Worm (Caenorhabditis elegans): Measurements from ENCODE around the gene oac-46.

oac-46 gene

DNA sequence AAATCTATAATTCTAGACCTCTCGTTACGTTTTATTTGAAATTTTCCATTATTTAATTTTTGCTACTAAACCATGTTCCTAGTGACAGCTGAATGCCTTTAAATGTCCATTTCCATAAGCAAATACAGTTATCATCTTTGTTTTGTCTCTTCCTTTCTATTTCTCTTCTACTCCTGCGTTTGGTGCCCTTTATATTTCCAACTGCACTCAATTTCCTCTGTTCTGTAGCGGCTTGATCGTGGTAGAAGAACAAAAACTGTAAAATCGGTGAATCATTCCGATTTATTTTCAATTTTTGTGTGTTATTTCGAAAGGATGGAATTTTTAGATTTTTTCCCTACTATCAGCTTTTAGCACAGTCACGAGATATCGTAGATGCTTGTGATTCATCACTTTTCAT is 44.0 kb upstream of the oac-46 start:
- TF ChIP-seq tbx-8 (GFP tag; optimal IDR thresholded peaks at IDR 0.05) (no peak), nhr-76 (tag; optimal IDR thresholded peaks at IDR 0.05) (no peak), M03D4.4 (tag; optimal IDR thresholded peaks at IDR 0.05) (no peak), ces-1 (GFP tag; optimal IDR thresholded peaks at IDR 0.05) (no peak), nhr-237 (tag; optimal IDR thresholded peaks at IDR 0.05) (no peak), zip-8 (tag; optimal IDR thresholded peaks at IDR 0.05) (no peak), hlh-1 (tag; optimal IDR thresholded peaks at IDR 0.05) (no peak), ztf-11 (tag; optimal IDR thresholded peaks at IDR 0.05) (no peak), cnd-1 (tag; optimal IDR thresholded peaks at IDR 0.05) (no peak), unc-120 (tag; optimal IDR thresholded peaks at IDR 0.05; ENCODE audit: poor library complexity, severe bottlenecking) (no peak), lin-13 (tag; optimal IDR thresholded peaks at IDR 0.05) (no peak), mep-1 (tag; optimal IDR thresholded peaks at IDR 0.05) (no peak), pha-4 (tag; optimal IDR thresholded peaks at IDR 0.05) (no peak), lin-32 (GFP tag; optimal IDR thresholded peaks at IDR 0.05) (no peak), elt-1 (tag; optimal IDR thresholded peaks at IDR 0.05; ENCODE audit: borderline replicate concordance, insufficient read depth) (no peak), ceh-83 (GFP tag; optimal IDR thresholded peaks at IDR 0.05) (no peak), snpc-4 (tag; optimal IDR thresholded peaks at IDR 0.05) (no peak), nhr-12 (tag; optimal IDR thresholded peaks at IDR 0.05) (no peak), nhr-2 (tag; optimal IDR thresholded peaks at IDR 0.05) (no peak)

DNA sequence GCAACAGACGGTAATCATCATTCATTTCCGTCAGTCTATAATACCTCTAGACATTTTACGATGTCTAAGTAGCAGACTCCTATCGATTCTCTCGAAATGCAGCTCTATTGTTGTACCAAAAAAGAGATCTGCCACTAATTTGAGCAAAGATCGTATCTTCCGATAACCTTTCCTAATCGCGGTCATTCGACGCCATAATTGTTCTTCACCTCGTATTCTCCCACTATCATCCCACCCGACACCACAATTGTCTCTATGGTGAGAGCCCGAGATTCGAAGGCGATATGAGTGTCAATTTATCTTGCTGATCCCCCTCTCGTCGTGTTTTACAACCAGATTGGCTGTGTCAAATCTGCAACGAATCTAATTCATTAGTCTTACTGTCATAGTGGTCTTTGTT is 43.5 kb upstream of the oac-46 start:
- TF ChIP-seq nhr-2 (tag; optimal IDR thresholded peaks at IDR 0.05) = peak; percentile 57
- no peak for TF ChIP-seq drap-1 (GFP tag; optimal IDR thresholded peaks at IDR 0.05)
- peak; percentile 6 for TF ChIP-seq hlh-1 (tag; optimal IDR thresholded peaks at IDR 0.05)
- TF ChIP-seq mls-2 (tag; optimal IDR thresholded peaks at IDR 0.05) = no peak
- TF ChIP-seq flh-1 (GFP tag; optimal IDR thresholded peaks at IDR 0.05) = no peak
- TF ChIP-seq elt-1 (tag; optimal IDR thresholded peaks at IDR 0.05; ENCODE audit: borderline replicate concordance, insufficient read depth) = peak; percentile 90
- no peak for TF ChIP-seq cnd-1 (tag; optimal IDR thresholded peaks at IDR 0.05)
- TF ChIP-seq sem-2 (GFP tag; optimal IDR thresholded peaks at IDR 0.05) = no peak

DNA sequence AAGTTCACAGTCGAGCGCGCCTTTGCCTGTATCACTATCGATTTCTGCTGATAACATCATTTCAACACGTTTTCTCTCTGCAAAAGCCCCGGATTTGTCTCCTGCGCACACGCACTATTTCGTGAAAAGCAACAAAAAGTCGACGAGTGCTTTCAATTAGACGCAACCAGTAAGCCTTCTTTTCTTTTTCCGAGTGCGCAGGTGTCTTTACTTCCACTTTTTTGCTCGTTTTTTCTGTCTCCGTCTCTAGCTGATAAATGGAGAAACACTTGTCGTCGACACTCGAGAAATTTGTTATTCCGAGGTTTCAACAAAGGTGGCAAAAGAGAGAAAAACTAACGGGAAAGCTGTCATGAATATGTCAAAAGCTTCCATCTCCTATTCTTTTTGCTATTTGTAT is 39.7 kb upstream of the oac-46 start:
- TF ChIP-seq pha-4 (tag; optimal IDR thresholded peaks at IDR 0.05) = no peak
- TF ChIP-seq M03D4.4 (tag; optimal IDR thresholded peaks at IDR 0.05) = no peak
- TF ChIP-seq hlh-1 (tag; optimal IDR thresholded peaks at IDR 0.05) = peak; percentile 51

DNA sequence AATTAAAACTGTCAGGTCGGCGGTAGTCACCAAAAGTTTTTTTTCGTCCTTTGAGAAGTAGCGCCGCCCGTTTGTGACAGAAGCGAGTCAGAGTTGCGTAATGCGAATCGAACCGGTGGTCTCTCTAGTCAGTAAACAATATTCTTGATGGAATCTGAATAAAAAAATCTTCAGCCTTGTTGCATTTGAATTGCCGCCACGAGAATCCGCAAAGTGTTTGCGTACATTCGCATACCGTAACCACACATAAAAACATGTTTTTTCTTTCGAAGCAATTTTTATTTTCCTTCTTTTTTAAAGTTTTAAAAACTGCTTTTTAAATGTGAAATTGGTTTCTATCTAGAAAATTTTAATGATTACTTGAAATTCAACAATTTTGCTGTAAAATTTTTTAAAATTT is 39.1 kb upstream of the oac-46 start:
- TF ChIP-seq bed-3 (GFP tag; optimal IDR thresholded peaks at IDR 0.05) (no peak), lsy-2 (tag; optimal IDR thresholded peaks at IDR 0.05) (peak; percentile 63)

DNA sequence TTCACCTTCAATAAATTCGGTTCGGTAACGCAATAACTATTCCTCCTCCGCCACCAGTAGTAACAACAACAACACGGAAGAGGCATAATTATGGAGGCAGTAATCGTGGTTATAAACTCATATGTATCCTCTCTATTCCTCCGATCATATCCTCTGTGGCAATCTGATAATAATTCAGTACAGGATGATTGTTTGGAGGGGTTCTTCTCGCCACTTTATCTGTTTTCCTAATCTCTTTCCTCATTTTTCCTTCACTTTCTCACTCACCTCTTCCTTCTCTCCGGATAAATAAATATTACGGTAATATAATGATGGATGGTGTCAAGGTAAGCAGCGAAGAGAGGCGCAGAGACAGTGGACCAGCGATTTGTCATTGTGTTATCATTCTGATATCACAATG is 38.6 kb upstream of the oac-46 start:
- no peak for TF ChIP-seq nhr-28 (tag; optimal IDR thresholded peaks at IDR 0.05)
- no peak for TF ChIP-seq ceh-43 (GFP tag; optimal IDR thresholded peaks at IDR 0.05)
- TF ChIP-seq sem-2 (GFP tag; optimal IDR thresholded peaks at IDR 0.05) = no peak
- TF ChIP-seq nhr-237 (tag; optimal IDR thresholded peaks at IDR 0.05) = no peak
- peak; percentile 91 for TF ChIP-seq elt-1 (tag; optimal IDR thresholded peaks at IDR 0.05; ENCODE audit: borderline replicate concordance, insufficient read depth)
- peak; percentile 41 for TF ChIP-seq elt-3 (tag; optimal IDR thresholded peaks at IDR 0.05)
- TF ChIP-seq mls-2 (tag; optimal IDR thresholded peaks at IDR 0.05) = no peak
- TF ChIP-seq unc-62 (GFP tag; optimal IDR thresholded peaks at IDR 0.05) = peak; percentile 57
- TF ChIP-seq flh-1 (GFP tag; optimal IDR thresholded peaks at IDR 0.05) = no peak

DNA sequence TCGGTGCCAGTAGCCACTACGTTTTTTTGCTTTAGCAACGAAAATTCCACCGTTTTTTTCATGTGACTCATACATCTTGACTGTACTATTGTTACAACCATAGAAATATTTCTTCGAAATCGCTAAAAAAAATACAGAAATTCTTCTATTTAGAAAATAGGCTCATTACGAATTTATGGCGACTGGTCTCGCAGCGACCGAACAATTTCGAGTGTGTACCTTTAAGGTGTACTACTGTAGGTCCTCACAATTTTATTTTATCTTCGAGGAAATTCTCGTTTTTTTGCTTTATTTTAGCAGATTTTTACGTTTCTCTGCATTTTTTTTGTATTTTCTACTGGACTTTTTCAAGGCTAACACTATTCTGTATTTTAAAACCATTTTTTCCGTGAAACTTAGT is 38.1 kb upstream of the oac-46 start:
- no peak for TF ChIP-seq pha-4 (tag; optimal IDR thresholded peaks at IDR 0.05)
- TF ChIP-seq bed-3 (GFP tag; optimal IDR thresholded peaks at IDR 0.05) = no peak
- no peak for TF ChIP-seq snpc-4 (tag; optimal IDR thresholded peaks at IDR 0.05)
- TF ChIP-seq nhr-237 (tag; optimal IDR thresholded peaks at IDR 0.05) = no peak
- no peak for TF ChIP-seq nhr-76 (tag; optimal IDR thresholded peaks at IDR 0.05)
- no peak for TF ChIP-seq sptf-1 (tag; optimal IDR thresholded peaks at IDR 0.05)
- TF ChIP-seq M03D4.4 (tag; optimal IDR thresholded peaks at IDR 0.05) = no peak
- TF ChIP-seq ham-2 (GFP tag; optimal IDR thresholded peaks at IDR 0.05) = no peak
- TF ChIP-seq unc-39 (tag; optimal IDR thresholded peaks at IDR 0.05) = no peak
- no peak for TF ChIP-seq ceh-83 (GFP tag; optimal IDR thresholded peaks at IDR 0.05)
- TF ChIP-seq sem-2 (GFP tag; optimal IDR thresholded peaks at IDR 0.05) = no peak
- no peak for TF ChIP-seq blmp-1 (tag; optimal IDR thresholded peaks at IDR 0.05)
- no peak for TF ChIP-seq tbx-8 (GFP tag; optimal IDR thresholded peaks at IDR 0.05)
- TF ChIP-seq lin-32 (GFP tag; optimal IDR thresholded peaks at IDR 0.05) = no peak

Measured in whole organism, mixed stage, embryonic.